Fruit fly (Drosophila melanogaster) whole organism, wandering third instar larva: ENCODE results near the gene Indy-2.

ENCODE experiments used
- Dfd ChIP-seq: fragments of >200 bp; optimal IDR thresholded peaks from 2 replicates; lab custom pipeline; 2017; ENCODE audit warnings: missing biosample characterization, missing genetic modification characterization
- GATAd ChIP-seq: sonication (Bioruptor generic); optimal IDR thresholded peaks from 2 replicates; lab custom pipeline; 2016; ENCODE audit warnings: missing biosample characterization, missing genetic modification characterization
- Hnf4 ChIP-seq: fragments of 200-800 bp; sonication (Bioruptor generic); optimal IDR thresholded peaks from 2 replicates; lab custom pipeline; 2016; ENCODE audit warnings: missing biosample characterization, mild to moderate bottlenecking, missing genetic modification characterization
- Hr78 ChIP-seq: fragments of >200 bp; optimal IDR thresholded peaks from 2 replicates; lab custom pipeline; 2017; ENCODE audit warnings: missing biosample characterization, missing genetic modification characterization
- Hr83 ChIP-seq: fragments of 200-300 bp; sonication (Bioruptor generic); optimal IDR thresholded peaks from 2 replicates; lab custom pipeline; 2016; ENCODE audit warnings: missing biosample characterization, mild to moderate bottlenecking, missing genetic modification characterization, moderate library complexity; ENCODE audit not compliant: poor library complexity, severe bottlenecking
- Jra ChIP-seq: sonication (Bioruptor generic); optimal IDR thresholded peaks from 2 replicates; lab custom pipeline; 2016; ENCODE audit warnings: missing biosample characterization, missing genetic modification characterization
- N ChIP-seq: fragments of >200 bp; optimal IDR thresholded peaks from 2 replicates; lab custom pipeline; 2018; ENCODE audit warnings: missing biosample characterization, missing external identifiers, missing genetic modification characterization
- Rel ChIP-seq, 2 experiments: fragments of 200-800 bp; sonication (Bioruptor generic) in 1 of 2; optimal IDR thresholded peaks; 2 replicates in 1 of 2; 3 replicates in 1 of 2; lab custom pipeline; 2016 to 2019; ENCODE audit warnings: mild to moderate bottlenecking in 2 of 2, missing biosample characterization in 2 of 2, missing genetic modification characterization in 2 of 2, moderate library complexity in 1 of 2
- Sp1 ChIP-seq: fragments of 200-800 bp; sonication (Bioruptor generic); optimal IDR thresholded peaks from 3 replicates; lab custom pipeline; 2019; ENCODE audit warnings: missing biosample characterization, mild to moderate bottlenecking, missing genetic modification characterization, moderate library complexity
- Vsx2 ChIP-seq: fragments of 200-300, 225-300 bp; sonication (Bioruptor generic); optimal IDR thresholded peaks from 2 replicates; lab custom pipeline; 2018; ENCODE audit warnings: missing biosample characterization, missing genetic modification characterization; ENCODE audit not compliant: partially characterized antibody
- br ChIP-seq: fragments of 200-800 bp; sonication (Bioruptor generic); optimal IDR thresholded peaks from 2 replicates; lab custom pipeline; 2016; ENCODE audit warnings: missing biosample characterization, missing genetic modification characterization
- dl ChIP-seq, 2 experiments: fragments of 175-275, 200-275 bp in 1 of 2; fragments of 200-275 bp in 1 of 2; sonication (Bioruptor generic); optimal IDR thresholded peaks; lab custom pipeline; 2018; ENCODE audit warnings: mild to moderate bottlenecking in 2 of 2, missing biosample characterization in 2 of 2, missing genetic modification characterization in 2 of 2, moderate library complexity in 2 of 2; ENCODE audit not compliant: partially characterized antibody in 2 of 2, insufficient read depth in 1 of 2
- dmrt93B ChIP-seq: fragments of 200-800 bp; sonication (Bioruptor generic); optimal IDR thresholded peaks from 2 replicates; lab custom pipeline; 2018; ENCODE audit warnings: missing biosample characterization, mild to moderate bottlenecking, missing genetic modification characterization
- ey ChIP-seq: fragments of 200-800 bp; sonication (Bioruptor generic); optimal IDR thresholded peaks from 2 replicates; lab custom pipeline; 2016; ENCODE audit warnings: missing biosample characterization, missing genetic modification characterization
- fru ChIP-seq: fragments of 200-800 bp; sonication (Bioruptor generic); optimal IDR thresholded peaks from 3 replicates; lab custom pipeline; 2016; ENCODE audit warnings: missing biosample characterization, mild to moderate bottlenecking, missing genetic modification characterization
- pan ChIP-seq: fragments of >200 bp; optimal IDR thresholded peaks from 2 replicates; lab custom pipeline; 2017
- sage ChIP-seq: fragments of 200-800 bp; sonication (Bioruptor generic); optimal IDR thresholded peaks from 2 replicates; lab custom pipeline; 2016; ENCODE audit warnings: missing biosample characterization, mild to moderate bottlenecking, missing genetic modification characterization
- usp ChIP-seq: fragments of >200 bp; optimal IDR thresholded peaks from 2 replicates; lab custom pipeline; 2017; ENCODE audit warnings: missing biosample characterization, missing genetic modification characterization
- woc ChIP-seq: sonication (Bioruptor generic); optimal IDR thresholded peaks from 2 replicates; lab custom pipeline; 2016; ENCODE audit warnings: missing biosample characterization, mild to moderate bottlenecking, missing genetic modification characterization

Indy-2 gene

DNA sequence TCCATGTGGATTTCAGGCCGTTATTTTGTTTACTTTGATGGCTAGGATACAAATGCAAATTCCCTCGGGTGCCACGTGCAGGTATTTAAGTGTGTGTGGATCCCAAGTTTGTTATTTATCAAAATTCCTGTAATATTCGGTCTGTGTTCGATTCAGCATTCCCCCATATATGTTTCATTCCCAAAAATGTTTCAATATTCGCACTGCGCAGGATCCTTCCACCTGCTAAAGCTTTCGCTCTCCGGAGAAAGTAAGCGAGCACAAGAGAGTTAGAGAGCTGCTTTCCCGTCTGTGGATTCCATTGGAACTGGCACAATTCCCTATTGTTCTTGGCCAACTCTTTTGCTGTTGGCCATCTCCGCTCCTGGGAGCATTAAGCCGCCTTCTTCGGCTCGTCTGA, 37.6 kb downstream of the Indy-2 start:
- no peak for TF ChIP-seq Dfd (GFP tag; lab: Kevin White, UChicago)
- no peak for TF ChIP-seq N (GFP tag; lab: Kevin White, UChicago)
- TF ChIP-seq dmrt93B (GFP tag; lab: Kevin White, UChicago) = no peak
- TF ChIP-seq dl (GFP tag; optimal IDR thresholded peaks at IDR 0.05; lab: Kevin White, UChicago; ENCODE audit: insufficient read depth in 1 of 2, partially characterized antibody in 2 of 2) = no peak
- no peak for TF ChIP-seq usp (GFP tag; lab: Kevin White, UChicago)
- TF ChIP-seq woc = no peak
- TF ChIP-seq, all 38 proteins: peak for 0

DNA sequence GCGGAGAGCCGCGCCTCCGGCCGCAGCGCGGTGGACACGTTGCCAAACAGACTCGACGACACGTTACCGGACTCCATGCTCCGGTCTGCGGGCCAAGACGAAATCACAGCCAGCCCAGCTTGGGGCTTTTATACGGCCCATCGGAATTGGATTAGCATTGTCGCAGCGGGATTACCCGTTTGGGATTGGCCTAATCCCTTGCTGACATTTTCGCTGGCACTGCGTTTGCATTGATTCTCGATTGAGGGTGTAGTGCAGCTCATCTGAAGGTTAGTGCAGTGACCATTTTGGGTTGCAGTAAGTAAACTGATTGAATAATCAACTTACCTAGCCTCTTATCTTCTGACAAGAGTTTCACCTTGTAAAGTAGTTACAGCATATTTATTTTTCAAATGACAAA, 39.8 kb downstream of the Indy-2 start, which contains the start of gene Rh3:
Gene Rh3 (minus strand): TSS at position 101 of the 400 bp plus-strand sequence.
- TF ChIP-seq pan (no peak), woc (no peak), sage (no peak), br (GFP tag; lab: Kevin White, UChicago) (no peak), fru (no peak), Hnf4 (GFP tag; lab: Kevin White, UChicago) (no peak), Sp1 (no peak), Hr78 (no peak), GATAd (GFP tag; lab: Kevin White, UChicago) (no peak), Rel (GFP tag; optimal IDR thresholded peaks at IDR 0.05; lab: Kevin White, UChicago) (no peak), Rel (tag; optimal IDR thresholded peaks at IDR 0.05; lab: Kevin White, UChicago) (no peak), Jra (GFP tag; lab: Kevin White, UChicago) (no peak), ey (no peak), Vsx2 (GFP tag; lab: Kevin White, UChicago) (no peak), Hr83 (GFP tag; lab: Kevin White, UChicago) (no peak)
